Fruit fly (Drosophila melanogaster) whole organism, embryonic: Measurements from ENCODE around the gene CG7289.

Experiments used
- Adf1 ChIP-seq: fragments of 200-800 bp; sonication (Bioruptor generic); IDR thresholded peaks from 2 replicates; pipeline ENCODE4 v1.3.6; 2022; ENCODE audit warnings: missing biosample characterization, missing genetic modification characterization
- CG13287 ChIP-seq: fragments of 200-800 bp; sonication (Bioruptor generic); IDR thresholded peaks from 2 replicates; pipeline ENCODE4 v1.3.6; 2022; ENCODE audit warnings: missing biosample characterization, missing genetic modification characterization; ENCODE audit not compliant: partially characterized antibody
- CG14710 ChIP-seq: fragments of 200-800 bp; sonication (Bioruptor generic); optimal IDR thresholded peaks from 3 replicates; lab custom pipeline; 2019; ENCODE audit warnings: missing biosample characterization, mild to moderate bottlenecking, missing genetic modification characterization, moderate library complexity
- CG15601 ChIP-seq: fragments of 200-800 bp; sonication (Bioruptor generic); optimal IDR thresholded peaks from 3 replicates; lab custom pipeline; 2019; ENCODE audit warnings: missing biosample characterization, mild to moderate bottlenecking, missing genetic modification characterization, moderate library complexity
- CG15696 ChIP-seq: fragments of 200-800 bp; sonication (Bioruptor generic); optimal IDR thresholded peaks from 2 replicates; lab custom pipeline; 2019; ENCODE audit warnings: missing biosample characterization, mild to moderate bottlenecking, missing genetic modification characterization, moderate library complexity
- CG16813 ChIP-seq: fragments of 200-800 bp; sonication (Bioruptor generic); IDR thresholded peaks from 3 replicates; pipeline ENCODE4 v1.3.6; 2022; ENCODE audit warnings: missing biosample characterization, missing genetic modification characterization; ENCODE audit not compliant: partially characterized antibody
- CG1832 ChIP-seq: fragments of 200-800 bp; sonication (Bioruptor generic); optimal IDR thresholded peaks from 2 replicates; lab custom pipeline; 2017; ENCODE audit warnings: missing biosample characterization, mild to moderate bottlenecking, missing genetic modification characterization, inconsistent platforms
- CG32767 ChIP-seq: fragments of 200-800 bp; sonication (Bioruptor generic); IDR thresholded peaks from 2 replicates; pipeline ENCODE4 v1.3.6; 2022; ENCODE audit warnings: missing biosample characterization, missing genetic modification characterization
- CG42726 ChIP-seq: fragments of 200-800 bp; sonication (Bioruptor generic); IDR thresholded peaks from 2 replicates; pipeline ENCODE4 v1.3.6; 2022; ENCODE audit warnings: missing biosample characterization, missing genetic modification characterization; ENCODE audit not compliant: partially characterized antibody
- CG4404 ChIP-seq: fragments of 200-800 bp; sonication (Bioruptor generic); IDR thresholded peaks from 2 replicates; pipeline ENCODE4 v1.3.6; 2022; ENCODE audit warnings: missing biosample characterization, missing genetic modification characterization
- CG4730 ChIP-seq: fragments of 200-800 bp; sonication (Bioruptor generic); IDR thresholded peaks from 2 replicates; pipeline ENCODE4 v1.3.6; 2022; ENCODE audit warnings: missing biosample characterization, missing genetic modification characterization
- CG8924 ChIP-seq: fragments of 200-800 bp; optimal IDR thresholded peaks from 3 replicates; lab custom pipeline; 2019; ENCODE audit warnings: missing biosample characterization, mild to moderate bottlenecking, missing genetic modification characterization, moderate library complexity
- Dll ChIP-seq: fragments of 200-800 bp; sonication (Bioruptor generic); IDR thresholded peaks from 4 replicates; pipeline ENCODE4 v1.3.6; 2022; ENCODE audit warnings: missing biosample characterization, missing genetic modification characterization; ENCODE audit not compliant: partially characterized antibody
- ERR ChIP-seq: fragments of 200-800 bp; sonication (Bioruptor generic); optimal IDR thresholded peaks from 2 replicates; lab custom pipeline; 2016; ENCODE audit warnings: missing biosample characterization, missing genetic modification characterization
- HLHmδ ChIP-seq: fragments of 200-800 bp; sonication (Bioruptor generic); optimal IDR thresholded peaks from 2 replicates; lab custom pipeline; 2018; ENCODE audit warnings: missing biosample characterization, mild to moderate bottlenecking, missing genetic modification characterization, moderate library complexity
- Jarid2 ChIP-seq: fragments of 200-800 bp; sonication (Bioruptor generic); optimal IDR thresholded peaks from 3 replicates; lab custom pipeline; 2017; ENCODE audit warnings: mild to moderate bottlenecking, missing biosample characterization, missing genetic modification reagents, missing genetic modification characterization
- MBD-R2 ChIP-seq: fragments of 200-800 bp; sonication (Bioruptor generic); IDR thresholded peaks from 2 replicates; pipeline ENCODE4 v1.3.6; 2022; ENCODE audit warnings: missing biosample characterization, missing genetic modification characterization
- MTF-1 ChIP-seq: fragments of 200-800 bp; sonication (Bioruptor generic); optimal IDR thresholded peaks from 2 replicates; lab custom pipeline; 2018; ENCODE audit warnings: missing biosample characterization, mild to moderate bottlenecking, missing genetic modification characterization, borderline replicate concordance
- Nf-YB ChIP-seq: fragments of 200-800 bp; sonication (Bioruptor generic); optimal IDR thresholded peaks from 3 replicates; lab custom pipeline; 2019; ENCODE audit warnings: missing biosample characterization, mild to moderate bottlenecking, missing genetic modification characterization, moderate library complexity
- Nf-YC ChIP-seq: fragments of 200-800 bp; optimal IDR thresholded peaks from 3 replicates; lab custom pipeline; 2019; ENCODE audit warnings: missing biosample characterization, mild to moderate bottlenecking, missing genetic modification characterization, moderate library complexity
- Poxn ChIP-seq: fragments of 200-800 bp; sonication (Bioruptor generic); IDR thresholded peaks from 2 replicates; pipeline ENCODE4 v1.3.6; 2022; ENCODE audit warnings: missing biosample characterization, missing genetic modification characterization
- Scr ChIP-seq: fragments of 200-800 bp; sonication (Bioruptor generic); IDR thresholded peaks from 2 replicates; pipeline ENCODE4 v1.3.6; 2022; ENCODE audit warnings: missing biosample characterization, missing genetic modification characterization; ENCODE audit not compliant: partially characterized antibody
- Sry-δ ChIP-seq: fragments of 200-800 bp; sonication (Bioruptor generic); optimal IDR thresholded peaks from 2 replicates; lab custom pipeline; 2016; ENCODE audit warnings: missing biosample characterization, missing genetic modification characterization
- Vsx1 ChIP-seq: fragments of 200-800 bp; sonication (Bioruptor generic); optimal IDR thresholded peaks from 2 replicates; lab custom pipeline; 2017; ENCODE audit warnings: missing biosample characterization, mild to moderate bottlenecking, missing genetic modification characterization, missing genetic modification reagents
- abd-A ChIP-seq: fragments of 200-800 bp; sonication (Bioruptor generic); optimal IDR thresholded peaks from 3 replicates; lab custom pipeline; 2019; ENCODE audit warnings: missing biosample characterization, mild to moderate bottlenecking, missing genetic modification characterization, moderate library complexity
- chinmo ChIP-seq: fragments of 200-800 bp; sonication (Bioruptor generic); IDR thresholded peaks from 4 replicates; pipeline ENCODE4 v1.3.6; 2022; ENCODE audit warnings: missing biosample characterization, missing genetic modification characterization; ENCODE audit not compliant: partially characterized antibody
- ewg ChIP-seq: fragments of 200-800 bp; sonication (Bioruptor generic); optimal IDR thresholded peaks from 3 replicates; lab custom pipeline; 2017; ENCODE audit warnings: mild to moderate bottlenecking, missing biosample characterization, missing genetic modification reagents, missing genetic modification characterization
- fd64A ChIP-seq: fragments of 200-800 bp; sonication (Bioruptor generic); optimal IDR thresholded peaks from 3 replicates; lab custom pipeline; 2018; ENCODE audit warnings: missing biosample characterization, mild to moderate bottlenecking, missing genetic modification characterization
- insv ChIP-seq, 2 experiments: fragments of 200-800 bp; sonication (Bioruptor generic); optimal IDR thresholded peaks; 3 replicates each; lab custom pipeline; 2016 to 2018; ENCODE audit warnings: missing biosample characterization in 2 of 2, missing genetic modification characterization in 2 of 2
- kni ChIP-seq: fragments of 200-800 bp; sonication (Bioruptor generic); optimal IDR thresholded peaks from 3 replicates; lab custom pipeline; 2017; ENCODE audit warnings: mild to moderate bottlenecking, missing biosample characterization, missing genetic modification reagents, missing genetic modification characterization
- lov ChIP-seq, 2 experiments: fragments of 200-800 bp in 1 of 2; fragments of >200 bp in 1 of 2; sonication (Bioruptor generic) in 1 of 2; IDR thresholded peaks in 1 of 2; optimal IDR thresholded peaks in 1 of 2; 2 replicates in 1 of 2; 3 replicates in 1 of 2; pipeline versions ENCODE4 v1.3.6 to Lab custom; 2017 to 2022; ENCODE audit warnings: missing biosample characterization in 1 of 2, missing genetic modification characterization in 1 of 2
- nau ChIP-seq: fragments of 200-800 bp; sonication (Bioruptor generic); optimal IDR thresholded peaks from 3 replicates; lab custom pipeline; 2017; ENCODE audit warnings: missing biosample characterization, mild to moderate bottlenecking, missing genetic modification characterization, missing genetic modification reagents
- nerfin-2 ChIP-seq: fragments of 200-800 bp; sonication (Bioruptor generic); IDR thresholded peaks from 2 replicates; pipeline ENCODE4 v1.3.6; 2022; ENCODE audit warnings: missing biosample characterization, missing genetic modification characterization; ENCODE audit not compliant: partially characterized antibody
- nmo ChIP-seq: fragments of 200-800 bp; sonication (Bioruptor generic); optimal IDR thresholded peaks from 2 replicates; lab custom pipeline; 2018; ENCODE audit warnings: missing biosample characterization, mild to moderate bottlenecking, missing genetic modification characterization, moderate library complexity
- oc ChIP-seq: fragments of 200-800 bp; sonication (Bioruptor generic); optimal IDR thresholded peaks from 2 replicates; lab custom pipeline; 2018; ENCODE audit warnings: missing biosample characterization, mild to moderate bottlenecking, missing genetic modification characterization, moderate library complexity
- p53 ChIP-seq: fragments of 200-800 bp; sonication (Bioruptor generic); optimal IDR thresholded peaks from 2 replicates; lab custom pipeline; 2016; ENCODE audit warnings: missing biosample characterization, missing genetic modification characterization
- pho ChIP-seq: fragments of 200-800 bp; sonication (Bioruptor generic); optimal IDR thresholded peaks from 2 replicates; lab custom pipeline; 2016; ENCODE audit warnings: missing biosample characterization, missing genetic modification characterization
- phol ChIP-seq: fragments of 200-800 bp; sonication (Bioruptor generic); optimal IDR thresholded peaks from 3 replicates; lab custom pipeline; 2018; ENCODE audit warnings: missing biosample characterization, mild to moderate bottlenecking, missing genetic modification characterization, moderate library complexity
- prd ChIP-seq, 3 experiments: fragments of >200 bp in 2 of 3; fragments of 200-800 bp in 1 of 3; sonication (Bioruptor generic) in 1 of 3; optimal IDR thresholded peaks in 2 of 3; IDR thresholded peaks in 1 of 3; 2 replicates in 2 of 3; 3 replicates in 1 of 3; pipeline versions ENCODE4 v1.3.6 to Lab custom; 2017 to 2022; ENCODE audit warnings: missing biosample characterization in 1 of 3, missing genetic modification characterization in 1 of 3
- pzg ChIP-seq: fragments of 200-800 bp; sonication (Bioruptor generic); optimal IDR thresholded peaks from 3 replicates; lab custom pipeline; 2018; ENCODE audit warnings: missing biosample characterization, mild to moderate bottlenecking, missing genetic modification characterization, moderate library complexity
- sens ChIP-seq: fragments of 200-800 bp; sonication (Bioruptor generic); peaks from one replicate; lab custom pipeline; 2016; ENCODE audit warnings: missing biosample characterization, missing genetic modification characterization
- seq ChIP-seq: fragments of 200-800 bp; sonication (Bioruptor generic); IDR thresholded peaks from 2 replicates; pipeline ENCODE4 v1.3.6; 2022; ENCODE audit warnings: missing biosample characterization, missing genetic modification characterization
- tin ChIP-seq: fragments of 200-800 bp; sonication (Bioruptor generic); optimal IDR thresholded peaks from 3 replicates; lab custom pipeline; 2016; ENCODE audit warnings: missing biosample characterization, missing genetic modification characterization
- ttk ChIP-seq: fragments of 200-800 bp; sonication (Bioruptor generic); IDR thresholded peaks from 2 replicates; pipeline ENCODE4 v2.1.2; 2022; ENCODE audit warnings: missing biosample characterization, missing genetic modification characterization
- twi ChIP-seq: fragments of 200-800 bp; optimal IDR thresholded peaks from 2 replicates; lab custom pipeline; 2019; ENCODE audit warnings: missing biosample characterization, mild to moderate bottlenecking, missing genetic modification characterization, moderate library complexity
- zen ChIP-seq: fragments of 200-800 bp; sonication (Bioruptor generic); optimal IDR thresholded peaks from 3 replicates; lab custom pipeline; 2018; ENCODE audit warnings: missing biosample characterization, mild to moderate bottlenecking, missing genetic modification characterization, moderate library complexity

Gene CG7289

dm6 chr2L:1972450-1973119 lies 9.4 kb upstream of the CG7289 start:
- 0 out of 4 replicates have a peak, but pooled peaks have one; percentile 30 for TF ChIP-seq Dll (GFP tag; lab: Robert Waterston, UW)
- TF ChIP-seq prd (optimal IDR thresholded peaks at IDR 0.05; lab: Kevin White, UChicago) = no peak
- TF ChIP-seq prd (GFP tag; IDR thresholded peaks at IDR 0.05; lab: Robert Waterston, UW) = peak; percentile 43; the same call in 1 of the 3 replicates
- TF ChIP-seq nau (GFP tag; lab: Kevin White, UChicago) = no peak
- 0 out of 3 replicates have a peak, but pooled peaks have one; percentile 9 for TF ChIP-seq CG16813
- TF ChIP-seq nmo (GFP tag; lab: Kevin White, UChicago) = peak; percentile 35
- TF ChIP-seq phol (tag; lab: Kevin White, UChicago) = peak; percentile 79
- TF ChIP-seq pzg = no peak
- no peak for TF ChIP-seq lov (optimal IDR thresholded peaks at IDR 0.05; lab: Kevin White, UChicago)
- TF ChIP-seq lov (GFP tag; IDR thresholded peaks at IDR 0.05; lab: Robert Waterston, UW) = peak; percentile 34; the same call in 1 of the 3 replicates
- TF ChIP-seq Adf1 (GFP tag; lab: Robert Waterston, UW) = peak; percentile 95
- no peak for TF ChIP-seq CG4730 (GFP tag; lab: Robert Waterston, UW)
- peak; percentile 65 for TF ChIP-seq sens (GFP tag; lab: Kevin White, UChicago)
- peak; percentile 99 for TF ChIP-seq Nf-YC (tag; lab: Kevin White, UChicago)
- 0 out of 2 replicates have a peak, but pooled peaks have one; percentile 25 for TF ChIP-seq CG42726
- peak; percentile 99 for TF ChIP-seq Vsx1 (GFP tag; lab: Kevin White, UChicago)
- no peak for TF ChIP-seq CG14710 (tag; lab: Kevin White, UChicago)
- TF ChIP-seq zen (tag; lab: Kevin White, UChicago) = peak; percentile 66
- no peak for TF ChIP-seq Sry-δ (GFP tag; lab: Kevin White, UChicago)
- TF ChIP-seq MBD-R2 (GFP tag; lab: Robert Waterston, UW) = peak; percentile 18; the same call in 1 of the 2 replicates
- peak; percentile 22 for TF ChIP-seq CG15696 (tag; lab: Kevin White, UChicago)
- TF ChIP-seq seq (GFP tag; lab: Robert Waterston, UW) = peak; percentile 64; the same call in 1 of the 2 replicates
- no peak for TF ChIP-seq CG32767 (GFP tag; lab: Robert Waterston, UW)
- TF ChIP-seq ttk (GFP tag; lab: Robert Waterston, UW) = no peak
- 0 out of 2 replicates have a peak, but pooled peaks have one; percentile 9 for TF ChIP-seq nerfin-2 (GFP tag; lab: Robert Waterston, UW)
- TF ChIP-seq CG4404 (GFP tag; lab: Robert Waterston, UW) = no peak
- TF ChIP-seq CG13287 (GFP tag; lab: Robert Waterston, UW) = peak; percentile 38; the same call in 1 of the 2 replicates
- TF ChIP-seq Jarid2 = peak; percentile 35
- TF ChIP-seq Poxn (GFP tag; lab: Robert Waterston, UW) = no peak
- TF ChIP-seq fd64A (GFP tag; lab: Kevin White, UChicago) = no peak
- peak; percentile 1 for TF ChIP-seq HLHmδ (GFP tag; lab: Kevin White, UChicago)
- no peak for TF ChIP-seq tin (GFP tag; lab: Kevin White, UChicago)
- TF ChIP-seq MTF-1 (GFP tag; lab: Kevin White, UChicago) = no peak
- TF ChIP-seq CG8924 = no peak
- no peak for TF ChIP-seq ERR (GFP tag; lab: Kevin White, UChicago)
- peak; percentile 93 for TF ChIP-seq ewg (GFP tag; lab: Kevin White, UChicago)
- peak; percentile 75 for TF ChIP-seq abd-A
- no peak for TF ChIP-seq CG15601
- TF ChIP-seq insv (GFP tag; optimal IDR thresholded peaks at IDR 0.05; lab: Kevin White, UChicago) = peak in 1 of 2 experiments; percentile 67
- TF ChIP-seq oc = peak; percentile 85
- peak; percentile 93; the same call in 3 of the 4 replicates for TF ChIP-seq chinmo (GFP tag; lab: Robert Waterston, UW)
- peak; percentile 98 for TF ChIP-seq Nf-YB (GFP tag; lab: Kevin White, UChicago)
- peak; percentile 39; the same call in 1 of the 2 replicates for TF ChIP-seq Scr (GFP tag; lab: Robert Waterston, UW)
- TF ChIP-seq twi (tag; lab: Kevin White, UChicago) = peak; percentile 17
- no peak for TF ChIP-seq p53 (GFP tag; lab: Kevin White, UChicago)
- no peak for TF ChIP-seq pho
- TF ChIP-seq kni (GFP tag; lab: Kevin White, UChicago) = peak; percentile 42
- TF ChIP-seq CG1832 (GFP tag; lab: Kevin White, UChicago) = peak; percentile 93
